Worm (Caenorhabditis elegans) whole organism, young adult: Measurements from ENCODE around the gene str-180.

Source experiments
- B0035.1 ChIP-seq: sonication (generic microtip); optimal IDR thresholded peaks from 2 replicates; lab custom pipeline; 2016; ENCODE audit warnings: missing genetic modification characterization, mild to moderate bottlenecking, missing compliant biosample characterization, missing genotype, missing genetic modification reagents
- lsy-27 ChIP-seq: sonication (generic microtip); optimal IDR thresholded peaks from 2 replicates; lab custom pipeline; 2017; ENCODE audit warnings: missing genetic modification characterization, mild to moderate bottlenecking, missing compliant biosample characterization, antibody characterized with exemption, missing genotype, borderline replicate concordance; ENCODE audit not compliant: insufficient read depth
- mcd-1 ChIP-seq: fragments of 200-800 bp; sonication (Bioruptor generic); IDR thresholded peaks from 2 replicates; pipeline ENCODE4 v1.3.6; 2022; ENCODE audit warnings: missing genetic modification reagents, missing genetic modification characterization, missing compliant biosample characterization
- nhr-27 ChIP-seq: fragments of 200-800 bp; sonication (Bioruptor generic); optimal IDR thresholded peaks from 2 replicates; lab custom pipeline; 2018; ENCODE audit warnings: mild to moderate bottlenecking, missing genetic modification characterization, moderate library complexity, missing compliant biosample characterization
- rec-8 ChIP-seq, 2 experiments: sonication (generic microtip); optimal IDR thresholded peaks; 2 replicates each; lab custom pipeline; 2016; ENCODE audit warnings: mild to moderate bottlenecking in 2 of 2, missing genetic modification characterization in 2 of 2, missing genetic modification reagents in 2 of 2, missing genotype in 2 of 2, missing biosample characterization in 1 of 2, missing compliant biosample characterization in 1 of 2, moderate library complexity in 1 of 2

DNA sequence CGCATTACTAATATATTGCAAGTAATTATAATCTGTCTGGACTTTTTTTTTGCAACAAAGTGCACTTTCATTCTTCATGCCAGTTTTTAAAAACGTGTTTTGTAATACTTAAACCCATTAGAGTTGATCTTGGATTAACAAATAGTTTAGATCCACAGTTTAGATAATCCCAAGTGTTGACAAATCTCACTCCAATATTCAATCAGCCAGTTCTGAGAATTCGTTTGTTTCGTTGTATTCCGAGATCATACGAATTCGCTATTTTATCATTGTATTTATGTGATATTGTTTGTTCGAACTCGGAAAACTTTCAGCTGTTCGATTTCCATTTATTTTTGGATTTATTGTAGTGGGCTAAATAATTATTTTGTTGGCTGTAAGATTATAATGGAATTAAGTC is 22.8 kb downstream of the str-180 start:
- TF ChIP-seq rec-8 (tag; optimal IDR thresholded peaks at IDR 0.05; lab: Kevin White, UChicago), result no peak
- no peak for TF ChIP-seq lsy-27
- TF ChIP-seq nhr-27, result no peak
- no peak for TF ChIP-seq B0035.1 (tag; lab: Kevin White, UChicago)
- no peak for TF ChIP-seq mcd-1 (GFP tag; lab: Robert Waterston, UW)
